Fruit fly (Drosophila melanogaster) S2 (cell line): ENCODE measurements around the gene dmt.

Source experiments
- CG8478 ChIP-seq: fragments of >200 bp; optimal IDR thresholded peaks from 2 replicates; lab custom pipeline; 2018
- CTCF ChIP-seq, 2 experiments: fragments of >200 bp; optimal IDR thresholded peaks; 2 replicates each; lab custom pipeline; 2018

Gene dmt

dm6 chr3R:9745442-9745841 lies 34.5 kb downstream of the dmt start:
- TF ChIP-seq CG8478 (lab: Kevin White, UChicago) (no peak), CTCF (optimal IDR thresholded peaks at IDR 0.05; lab: Kevin White, UChicago) (no peak)

dm6 chr3R:9746267-9746666 lies 35.3 kb downstream of the dmt start, which contains the start of gene CG34409:
TSS of gene CG34409 (minus strand) at chr3R:9746367.
- TF ChIP-seq CG8478 (lab: Kevin White, UChicago) (no peak), CTCF (optimal IDR thresholded peaks at IDR 0.05; lab: Kevin White, UChicago) (no peak)

- TF ChIP-seq CTCF (optimal IDR thresholded peaks at IDR 0.05; lab: Kevin White, UChicago) (no peak), CG8478 (lab: Kevin White, UChicago) (no peak)
Observed at dm6 chr3R:9747272-9747874, 36.4 kb downstream of the dmt start, which contains the start of gene CG12948. TSS of gene CG12948 (minus strand) at chr3R:9747744.

dm6 chr3R:9747875-9747899 lies 36.7 kb downstream of the dmt start, which contains the start of gene PpD3:
TSS of gene PpD3 (plus strand) at chr3R:9747875.
- TF ChIP-seq CTCF (optimal IDR thresholded peaks at IDR 0.05; lab: Kevin White, UChicago) (no peak), CG8478 (lab: Kevin White, UChicago) (no peak)

dm6 chr3R:9747900-9748663 lies 37.1 kb downstream of the dmt start:
- TF ChIP-seq CTCF (optimal IDR thresholded peaks at IDR 0.05; lab: Kevin White, UChicago) (no peak), CG8478 (lab: Kevin White, UChicago) (no peak)

- TF ChIP-seq CTCF (optimal IDR thresholded peaks at IDR 0.05; lab: Kevin White, UChicago) (no peak), CG8478 (lab: Kevin White, UChicago) (no peak)
Observed at dm6 chr3R:9754487-9754886, 43.5 kb downstream of the dmt start, which contains the start of gene Tti1. TSS of gene Tti1 (minus strand) at chr3R:9754686.

- TF ChIP-seq CG8478 (lab: Kevin White, UChicago), result no peak
- no peak for TF ChIP-seq CTCF (optimal IDR thresholded peaks at IDR 0.05; lab: Kevin White, UChicago)
Observed at dm6 chr3R:9756187-9756586, 45.2 kb downstream of the dmt start, which contains the start of the genes Alg12 and Rpt3R. TSS of gene Alg12 (plus strand) at chr3R:9756491. TSS of gene Rpt3R (minus strand) at chr3R:9756510.

dm6 chr3R:9759360-9760191 lies 48.6 kb downstream of the dmt start, which contains the start of gene Mpi:
TSS of gene Mpi (plus strand) at chr3R:9759622.
- TF ChIP-seq CTCF (optimal IDR thresholded peaks at IDR 0.05; lab: Kevin White, UChicago) (no peak), CG8478 (lab: Kevin White, UChicago) (no peak)

- no peak for TF ChIP-seq CG8478 (lab: Kevin White, UChicago)
- TF ChIP-seq CTCF (optimal IDR thresholded peaks at IDR 0.05; lab: Kevin White, UChicago), result no peak
Observed at dm6 chr3R:9762955-9763931, 52.3 kb downstream of the dmt start, which contains the start of the genes Snap24 and CG8478. TSS of gene Snap24 (minus strand) at chr3R:9763150. TSS of gene CG8478 (plus strand) at chr3R:9763650.
